Worm (Caenorhabditis elegans) whole organism, L3 larva: Measurements from ENCODE around the gene F17C8.9.

Source experiments
- lsy-12 ChIP-seq: sonication (generic microtip); optimal IDR thresholded peaks from 2 replicates; lab custom pipeline; 2016; ENCODE audit warnings: mild to moderate bottlenecking, missing genetic modification characterization, missing compliant biosample characterization
- nhr-11 ChIP-seq: fragments of 150-350 bp; optimal IDR thresholded peaks from 2 replicates; lab custom pipeline; 2014; ENCODE audit warnings: missing biosample characterization, missing genetic modification characterization
- snpc-4 ChIP-seq: fragments of 150-350 bp; optimal IDR thresholded peaks from 2 replicates; lab custom pipeline; 2014; ENCODE audit warnings: missing biosample characterization, missing genetic modification characterization

DNA sequence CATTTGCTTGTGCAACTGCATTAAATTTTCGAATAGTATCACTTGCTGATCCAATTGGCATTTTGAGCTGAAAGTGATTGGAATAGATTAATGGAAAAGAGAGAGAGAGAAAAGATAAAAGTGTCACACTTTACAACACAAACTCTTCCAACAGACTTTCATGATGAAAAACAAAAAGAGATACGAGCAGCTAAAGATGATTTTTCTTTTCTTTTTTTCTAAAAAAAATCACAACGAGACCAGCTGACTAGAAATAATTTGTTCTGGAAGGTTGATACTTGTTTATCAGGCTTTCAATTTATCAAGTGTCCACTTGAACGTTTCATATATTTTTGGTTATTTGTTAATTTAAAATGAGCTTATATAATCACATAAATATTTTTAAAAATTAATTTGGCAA lies 47.0 kb upstream of the F17C8.9 start:
- TF ChIP-seq nhr-11, result no peak
- no peak for TF ChIP-seq snpc-4 (tag; lab: Kevin White, UChicago)
- TF ChIP-seq lsy-12 (tag; lab: Kevin White, UChicago), result no peak
